Worm (Caenorhabditis elegans): ENCODE measurements around the gene D1086.1.

The D1086.1 gene

ce11 chrV:14128858-14129257 lies 30.2 kb downstream of the D1086.1 start:
- TF ChIP-seq ZK546.5 (tag; optimal IDR thresholded peaks at IDR 0.05) (no peak), Y55F3AM.14 (GFP tag; optimal IDR thresholded peaks at IDR 0.05) (peak; percentile 3), nhr-6 (tag; optimal IDR thresholded peaks at IDR 0.05) (no peak)

ce11 chrV:14130226-14130625 lies 31.6 kb downstream of the D1086.1 start:
- no peak for TF ChIP-seq alr-1 (tag; optimal IDR thresholded peaks at IDR 0.05)

- TF ChIP-seq sma-9 (GFP tag; optimal IDR thresholded peaks at IDR 0.05), result peak; percentile 8
- TF ChIP-seq sma-9 (tag; optimal IDR thresholded peaks at IDR 0.05), result no peak
- TF ChIP-seq mdl-1 (tag; optimal IDR thresholded peaks at IDR 0.05), result no peak
- no peak for TF ChIP-seq crh-2 (tag; optimal IDR thresholded peaks at IDR 0.05)
- TF ChIP-seq lsy-2 (tag; optimal IDR thresholded peaks at IDR 0.05), result peak in 1 of 2 experiments; percentile 16
- no peak for TF ChIP-seq F13H6.1 (tag; optimal IDR thresholded peaks at IDR 0.05)
- no peak for TF ChIP-seq blmp-1 (tag; optimal IDR thresholded peaks at IDR 0.05; ENCODE audit: insufficient read depth)
- no peak for TF ChIP-seq aly-2 (tag; optimal IDR thresholded peaks at IDR 0.05)
- TF ChIP-seq nhr-25 (tag; optimal IDR thresholded peaks at IDR 0.05), result peak; percentile 17
- no peak for TF ChIP-seq ztf-4 (tag; optimal IDR thresholded peaks at IDR 0.05)
- TF ChIP-seq gmeb-1 (tag; optimal IDR thresholded peaks at IDR 0.05), result no peak
- TF ChIP-seq mab-5 (tag; optimal IDR thresholded peaks at IDR 0.05), result no peak
- TF ChIP-seq nhr-237 (tag; optimal IDR thresholded peaks at IDR 0.05), result no peak
- no peak for TF ChIP-seq lin-11 (tag; optimal IDR thresholded peaks at IDR 0.05)
- TF ChIP-seq ceh-16 (tag; optimal IDR thresholded peaks at IDR 0.05), result no peak
- no peak for TF ChIP-seq egl-27 (tag; optimal IDR thresholded peaks at IDR 0.05)
- peak; percentile 8 for TF ChIP-seq nhr-129 (tag; optimal IDR thresholded peaks at IDR 0.05)
- no peak for TF ChIP-seq elt-3 (tag; optimal IDR thresholded peaks at IDR 0.05)
- no peak for TF ChIP-seq fos-1 (tag; optimal IDR thresholded peaks at IDR 0.05)
- TF ChIP-seq unc-62 (GFP tag; optimal IDR thresholded peaks at IDR 0.05), result no peak
Measured at ce11 chrV:14133002-14133763, 34.5 kb downstream of the D1086.1 start.

ce11 chrV:14134757-14135441 lies 36.2 kb downstream of the D1086.1 start:
- no peak for TF ChIP-seq unc-55 (GFP tag; optimal IDR thresholded peaks at IDR 0.05)
- TF ChIP-seq egl-27 (tag; optimal IDR thresholded peaks at IDR 0.05), result no peak
- no peak for TF ChIP-seq unc-39 (tag; optimal IDR thresholded peaks at IDR 0.05)
- peak; percentile 29 for TF ChIP-seq nhr-25 (tag; optimal IDR thresholded peaks at IDR 0.05)
- no peak for TF ChIP-seq snpc-4 (tag; optimal IDR thresholded peaks at IDR 0.05)
- peak; percentile 75 for TF ChIP-seq fos-1 (tag; optimal IDR thresholded peaks at IDR 0.05)
- no peak for TF ChIP-seq ceh-82 (tag; optimal IDR thresholded peaks at IDR 0.05)
- TF ChIP-seq ztf-4 (tag; optimal IDR thresholded peaks at IDR 0.05), result no peak
- TF ChIP-seq Y55F3AM.14 (GFP tag; optimal IDR thresholded peaks at IDR 0.05), result no peak
- TF ChIP-seq C34F6.9 (tag; optimal IDR thresholded peaks at IDR 0.05), result no peak

DNA sequence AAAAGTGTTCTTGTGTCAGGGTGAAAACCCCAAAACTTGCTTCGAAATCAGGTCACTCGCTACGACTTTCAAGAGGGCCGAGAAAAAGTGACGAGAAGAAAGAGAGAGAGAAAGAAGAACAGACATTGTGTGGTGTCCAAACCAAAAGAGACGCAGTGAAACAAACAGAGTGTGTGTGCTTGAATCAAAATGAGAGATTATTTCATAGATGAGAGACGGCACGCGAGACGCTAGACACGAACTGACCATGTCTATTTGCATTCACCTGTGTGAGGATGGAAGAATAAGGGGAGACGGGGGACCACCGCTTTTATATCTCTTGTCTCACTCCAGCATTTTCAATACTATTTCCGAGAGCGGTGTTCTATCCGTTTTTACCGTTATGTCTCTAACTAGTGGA lies 37.5 kb downstream of the D1086.1 start:
- no peak for TF ChIP-seq lin-11 (tag; optimal IDR thresholded peaks at IDR 0.05)
- no peak for TF ChIP-seq unc-62 (GFP tag; optimal IDR thresholded peaks at IDR 0.05)
- peak; percentile 12 for TF ChIP-seq snpc-4 (tag; optimal IDR thresholded peaks at IDR 0.05)
- peak; percentile 60 for TF ChIP-seq crh-2 (tag; optimal IDR thresholded peaks at IDR 0.05)
- TF ChIP-seq nhr-237 (tag; optimal IDR thresholded peaks at IDR 0.05), result no peak
- peak; percentile 78 for TF ChIP-seq sma-9 (GFP tag; optimal IDR thresholded peaks at IDR 0.05)
- TF ChIP-seq sma-9 (tag; optimal IDR thresholded peaks at IDR 0.05), result no peak
- peak; percentile 31 for TF ChIP-seq zag-1 (tag; optimal IDR thresholded peaks at IDR 0.05)
- no peak for TF ChIP-seq skn-1 (tag; optimal IDR thresholded peaks at IDR 0.05)
- TF ChIP-seq fos-1 (tag; optimal IDR thresholded peaks at IDR 0.05), result peak; percentile 87
- TF ChIP-seq ztf-4 (tag; optimal IDR thresholded peaks at IDR 0.05), result no peak
- no peak for TF ChIP-seq nhr-6 (tag; optimal IDR thresholded peaks at IDR 0.05)
- no peak for TF ChIP-seq lin-39 (tag; optimal IDR thresholded peaks at IDR 0.05)
- TF ChIP-seq gmeb-1 (tag; optimal IDR thresholded peaks at IDR 0.05), result peak; percentile 42
- TF ChIP-seq sma-3 (GFP tag; optimal IDR thresholded peaks at IDR 0.05), result peak; percentile 84
- no peak for TF ChIP-seq unc-39 (tag; optimal IDR thresholded peaks at IDR 0.05)
- no peak for TF ChIP-seq Y55F3AM.14 (GFP tag; optimal IDR thresholded peaks at IDR 0.05)
- TF ChIP-seq ama-1 (optimal IDR thresholded peaks at IDR 0.05), result no peak
- TF ChIP-seq elt-1 (tag; optimal IDR thresholded peaks at IDR 0.05), result no peak
- no peak for TF ChIP-seq R02D3.7 (tag; optimal IDR thresholded peaks at IDR 0.05)
- TF ChIP-seq nhr-25 (tag; optimal IDR thresholded peaks at IDR 0.05), result peak; percentile 75
- peak; percentile 76 for TF ChIP-seq egl-27 (tag; optimal IDR thresholded peaks at IDR 0.05)
- TF ChIP-seq elt-3 (tag; optimal IDR thresholded peaks at IDR 0.05), result no peak
- no peak for TF ChIP-seq nhr-23 (tag; optimal IDR thresholded peaks at IDR 0.05)
- TF ChIP-seq alr-1 (tag; optimal IDR thresholded peaks at IDR 0.05), result no peak
- peak; percentile 56 for TF ChIP-seq ceh-16 (tag; optimal IDR thresholded peaks at IDR 0.05)
- no peak for TF ChIP-seq ztf-1 (GFP tag; conservative IDR thresholded peaks at IDR 0.05)
- TF ChIP-seq sem-4 (tag; optimal IDR thresholded peaks at IDR 0.05), result peak; percentile 14
- TF ChIP-seq lsy-2 (tag; optimal IDR thresholded peaks at IDR 0.05), result peak; percentile 6 to 62
- TF ChIP-seq peb-1 (tag; optimal IDR thresholded peaks at IDR 0.05), result no peak
- no peak for TF ChIP-seq nhr-12 (tag; optimal IDR thresholded peaks at IDR 0.05)
